Worm (Caenorhabditis elegans) whole organism, L4 larva: ENCODE measurements around the gene daf-10.
A peak's percentile ranks its signal among the peaks of the same experiment; 100 is the strongest.

Experiments
- D1046.2 ChIP-seq: fragments of 200-800 bp; sonication (Bioruptor generic); IDR thresholded peaks from 2 replicates; pipeline ENCODE4 v1.3.6; 2022; ENCODE audit warnings: missing genetic modification characterization, missing compliant biosample characterization
- F10B5.3 ChIP-seq: sonication (generic microtip); optimal IDR thresholded peaks from 2 replicates; lab custom pipeline; 2016; ENCODE audit warnings: mild to moderate bottlenecking, missing genetic modification characterization, missing compliant biosample characterization
- F44E2.7 ChIP-seq: fragments of 200-800 bp; sonication (Bioruptor generic); IDR thresholded peaks from 2 replicates; pipeline ENCODE4 v2.1.2; 2022; ENCODE audit warnings: missing genetic modification characterization, missing compliant biosample characterization
- R02D3.7 ChIP-seq: fragments of 150-350 bp; sonication (generic microtip); optimal IDR thresholded peaks from 3 replicates; lab custom pipeline; 2014; ENCODE audit warnings: missing biosample characterization, missing genetic modification characterization
- T20F7.1 ChIP-seq: fragments of 200-800 bp; sonication (Bioruptor generic); optimal IDR thresholded peaks from 2 replicates; lab custom pipeline; 2018; ENCODE audit warnings: mild to moderate bottlenecking, missing genetic modification characterization, missing compliant biosample characterization
- Y5F2A.4 ChIP-seq: fragments of 200-800 bp; sonication (Bioruptor generic); optimal IDR thresholded peaks from 2 replicates; lab custom pipeline; 2018; ENCODE audit warnings: mild to moderate bottlenecking, missing genetic modification characterization, missing compliant biosample characterization
- Y75B8A.6 ChIP-seq: fragments of 200-800 bp; sonication (Bioruptor generic); IDR thresholded peaks from 2 replicates; pipeline ENCODE4 v1.3.6; 2022; ENCODE audit warnings: missing genetic modification reagents, missing genetic modification characterization, missing compliant biosample characterization
- ZK546.5 ChIP-seq, 2 experiments: sonication (generic microtip); optimal IDR thresholded peaks; 2 replicates each; lab custom pipeline; 2017; ENCODE audit warnings: missing biosample characterization in 2 of 2, missing genetic modification characterization in 2 of 2
- aly-2 ChIP-seq: sonication (generic microtip); optimal IDR thresholded peaks from 2 replicates; lab custom pipeline; 2018; ENCODE audit warnings: missing biosample characterization, missing genetic modification characterization
- ama-1 ChIP-seq: fragments of 150-350 bp; optimal IDR thresholded peaks from 2 replicates; lab custom pipeline; 2014; ENCODE audit warnings: inconsistent platforms, mixed read lengths
- ceh-32 ChIP-seq: sonication (generic microtip); optimal IDR thresholded peaks from 2 replicates; lab custom pipeline; 2016; ENCODE audit warnings: mild to moderate bottlenecking, missing genetic modification characterization, missing compliant biosample characterization; ENCODE audit not compliant: poor library complexity
- daf-12 ChIP-seq: fragments of 150-350 bp; optimal IDR thresholded peaks from 2 replicates; lab custom pipeline; 2014; ENCODE audit warnings: missing biosample characterization, missing genetic modification reagents, missing genetic modification characterization
- daf-16 ChIP-seq, 3 experiments: sonication (generic microtip); optimal IDR thresholded peaks; 2 replicates each; lab custom pipeline; 2016 to 2017; ENCODE audit warnings: missing genetic modification characterization in 3 of 3, missing genetic modification reagents in 3 of 3, mild to moderate bottlenecking in 2 of 3, missing compliant biosample characterization in 2 of 3, missing biosample characterization in 1 of 3, moderate library complexity in 1 of 3
- daf-8 ChIP-seq: fragments of 200-800 bp; sonication (Bioruptor generic); IDR thresholded peaks from 2 replicates; pipeline ENCODE4 v1.3.6; 2022; ENCODE audit warnings: missing genetic modification characterization, missing compliant biosample characterization
- dmd-6 ChIP-seq: fragments of 200-800 bp; sonication (Bioruptor generic); IDR thresholded peaks from 2 replicates; pipeline ENCODE4 v1.3.6; 2022; ENCODE audit warnings: missing genetic modification reagents, missing genetic modification characterization, missing compliant biosample characterization
- dmd-9 ChIP-seq: fragments of 200-800 bp; sonication (Bioruptor generic); IDR thresholded peaks from 2 replicates; pipeline ENCODE4 v1.3.6; 2022; ENCODE audit warnings: missing genetic modification reagents, missing genetic modification characterization, missing compliant biosample characterization
- dpl-1 ChIP-seq: fragments of 150-350 bp; optimal IDR thresholded peaks from 2 replicates; lab custom pipeline; 2014; ENCODE audit warnings: missing biosample characterization, missing genetic modification reagents, missing genetic modification characterization
- dve-1 ChIP-seq: sonication (generic microtip); optimal IDR thresholded peaks from 2 replicates; lab custom pipeline; 2017; ENCODE audit warnings: antibody characterized with exemption, mild to moderate bottlenecking, missing genetic modification characterization, missing compliant biosample characterization; ENCODE audit not compliant: insufficient read depth
- egl-27 ChIP-seq: sonication (generic microtip); optimal IDR thresholded peaks from 3 replicates; lab custom pipeline; 2017; ENCODE audit warnings: missing biosample characterization, missing genetic modification reagents, missing genetic modification characterization
- fkh-10 ChIP-seq: fragments of 150-350 bp; optimal IDR thresholded peaks from 2 replicates; lab custom pipeline; 2014; ENCODE audit warnings: missing biosample characterization, missing genetic modification reagents, missing genetic modification characterization
- hlh-30 ChIP-seq: sonication (generic microtip); optimal IDR thresholded peaks from 2 replicates; lab custom pipeline; 2017; ENCODE audit warnings: antibody characterized with exemption, mild to moderate bottlenecking, missing genetic modification characterization, missing compliant biosample characterization; ENCODE audit not compliant: insufficient read depth
- lim-7 ChIP-seq: fragments of 200-800 bp; sonication (Bioruptor generic); IDR thresholded peaks from 2 replicates; pipeline ENCODE4 v1.3.6; 2022; ENCODE audit warnings: missing genetic modification characterization, missing compliant biosample characterization
- lin-15B ChIP-seq: fragments of 150-350 bp; sonication (generic microtip); optimal IDR thresholded peaks from 3 replicates; lab custom pipeline; 2014; ENCODE audit warnings: missing biosample characterization, missing genetic modification characterization
- lin-39 ChIP-seq: fragments of 150-350 bp; optimal IDR thresholded peaks from 2 replicates; lab custom pipeline; 2014; ENCODE audit warnings: missing biosample characterization, missing genetic modification reagents, missing genetic modification characterization
- lsy-2 ChIP-seq, 2 experiments: fragments of 150-350 bp in 1 of 2; sonication (generic microtip) in 1 of 2; optimal IDR thresholded peaks; 2 replicates each; lab custom pipeline; 2014 to 2017; ENCODE audit warnings: missing biosample characterization in 2 of 2, missing genetic modification characterization in 2 of 2
- mdl-1 ChIP-seq, 2 experiments: fragments of 150-350 bp in 1 of 2; sonication (generic microtip) in 1 of 2; optimal IDR thresholded peaks; 2 replicates each; lab custom pipeline; 2014 to 2017; ENCODE audit warnings: missing biosample characterization in 2 of 2, missing genetic modification characterization in 2 of 2
- mep-1 ChIP-seq: fragments of 150-350 bp; sonication (generic microtip); optimal IDR thresholded peaks from 3 replicates; lab custom pipeline; 2014; ENCODE audit warnings: missing biosample characterization, missing genetic modification characterization
- nhr-28 ChIP-seq: fragments of 150-350 bp; optimal IDR thresholded peaks from 2 replicates; lab custom pipeline; 2014; ENCODE audit warnings: missing biosample characterization, missing genetic modification characterization
- nhr-42 ChIP-seq: fragments of 200-800 bp; sonication (Bioruptor generic); IDR thresholded peaks from 2 replicates; pipeline ENCODE4 v1.3.6; 2022; ENCODE audit warnings: missing genetic modification characterization, missing compliant biosample characterization
- nhr-6 ChIP-seq: fragments of 150-350 bp; optimal IDR thresholded peaks from 2 replicates; lab custom pipeline; 2014; ENCODE audit warnings: missing biosample characterization, missing genetic modification characterization
- nhr-77 ChIP-seq: fragments of 150-350 bp; optimal IDR thresholded peaks from 2 replicates; lab custom pipeline; 2014; ENCODE audit warnings: missing biosample characterization, missing genetic modification characterization
- php-3 ChIP-seq: fragments of 200-800 bp; sonication (Bioruptor generic); IDR thresholded peaks from 2 replicates; pipeline ENCODE4 v1.3.6; 2022; ENCODE audit warnings: missing genetic modification reagents, missing genetic modification characterization, missing compliant biosample characterization
- pqm-1 ChIP-seq: sonication (generic microtip); optimal IDR thresholded peaks from 2 replicates; lab custom pipeline; 2017; ENCODE audit warnings: missing biosample characterization, missing genetic modification characterization
- saeg-2 ChIP-seq: fragments of 200-800 bp; sonication (Bioruptor generic); IDR thresholded peaks from 2 replicates; pipeline ENCODE4 v1.3.6; 2022; ENCODE audit warnings: missing genetic modification reagents, missing genetic modification characterization, missing compliant biosample characterization
- sdz-12 ChIP-seq: fragments of 200-800 bp; sonication (Bioruptor generic); optimal IDR thresholded peaks from 2 replicates; lab custom pipeline; 2018; ENCODE audit warnings: mild to moderate bottlenecking, missing genetic modification characterization, missing compliant biosample characterization
- snpc-4 ChIP-seq: fragments of 150-350 bp; optimal IDR thresholded peaks from 2 replicates; lab custom pipeline; 2014; ENCODE audit warnings: missing biosample characterization, missing genetic modification characterization
- spr-1 ChIP-seq: sonication (generic microtip); optimal IDR thresholded peaks from 2 replicates; lab custom pipeline; 2016; ENCODE audit warnings: mild to moderate bottlenecking, missing genetic modification characterization, missing compliant biosample characterization
- spr-3 ChIP-seq: fragments of 200-800 bp; sonication (Bioruptor generic); optimal IDR thresholded peaks from 2 replicates; lab custom pipeline; 2018; ENCODE audit warnings: mild to moderate bottlenecking, missing genetic modification characterization, missing compliant biosample characterization
- tag-97 ChIP-seq: fragments of 200-800 bp; sonication (Bioruptor generic); IDR thresholded peaks from 2 replicates; pipeline ENCODE4 v1.3.6; 2022; ENCODE audit warnings: missing genetic modification characterization, missing compliant biosample characterization
- vab-7 ChIP-seq: fragments of 200-800 bp; sonication (Bioruptor generic); IDR thresholded peaks from 2 replicates; pipeline ENCODE4 v1.3.6; 2022; ENCODE audit warnings: missing genetic modification reagents, missing genetic modification characterization, missing compliant biosample characterization
- zfp-2 ChIP-seq: sonication (generic microtip); optimal IDR thresholded peaks from 2 replicates; lab custom pipeline; 2016; ENCODE audit warnings: mild to moderate bottlenecking, missing genetic modification characterization, missing compliant biosample characterization
- ztf-11 ChIP-seq: fragments of 150-350 bp; optimal IDR thresholded peaks from 2 replicates; lab custom pipeline; 2014; ENCODE audit warnings: missing biosample characterization, missing genetic modification characterization
- ztf-7 ChIP-seq: fragments of 150-350 bp; optimal IDR thresholded peaks from 2 replicates; lab custom pipeline; 2014; ENCODE audit warnings: missing biosample characterization, missing genetic modification characterization

The daf-10 gene

DNA sequence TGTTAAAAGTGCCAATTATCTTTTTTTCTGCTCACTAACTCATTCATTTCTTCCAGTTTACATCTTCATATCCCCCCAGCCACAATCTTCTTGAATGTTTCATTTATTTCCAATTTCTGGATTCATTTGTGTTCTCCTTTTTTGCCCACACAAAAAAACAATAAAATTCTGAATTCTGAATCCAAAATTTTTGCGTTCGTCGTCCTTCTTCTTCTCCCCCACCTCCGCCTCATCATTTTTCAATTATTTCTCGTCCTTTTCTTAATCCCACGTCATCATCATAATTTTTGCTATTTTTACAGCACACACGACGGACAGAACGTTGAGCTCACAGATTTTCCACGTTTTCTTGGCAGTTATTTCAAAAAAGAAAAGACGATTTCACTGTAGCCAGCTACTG is 38.5 kb upstream of the daf-10 start, which contains the start of gene C07C7.1:
Gene C07C7.1 (plus strand): TSS at position 301 of the 400 bp plus-strand sequence.
- TF ChIP-seq ama-1 (lab: Kevin White, UChicago), result no peak

DNA sequence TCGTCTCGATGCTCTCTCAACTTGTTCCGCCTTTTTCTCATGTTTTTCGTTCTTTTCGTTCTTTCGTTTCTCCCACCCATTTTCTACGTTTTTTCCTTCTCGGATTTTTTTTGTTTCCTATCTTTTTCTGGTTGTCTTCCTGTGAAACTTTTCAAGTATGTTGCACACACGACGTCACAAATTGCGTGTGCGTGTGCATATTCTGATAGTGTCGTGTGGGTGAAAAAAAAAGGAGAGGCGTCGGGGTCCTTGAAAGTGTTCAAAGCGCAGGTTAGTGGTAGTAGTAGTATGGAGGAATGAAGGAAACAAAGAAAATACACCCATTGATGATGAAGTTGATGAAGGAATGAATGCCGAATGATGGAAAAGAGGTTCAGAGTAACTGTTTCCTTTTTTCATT is 23.8 kb upstream of the daf-10 start:
- TF ChIP-seq zfp-2, result no peak
- no peak for TF ChIP-seq nhr-28
- TF ChIP-seq ZK546.5 (tag; optimal IDR thresholded peaks at IDR 0.05; lab: Kevin White, UChicago), result no peak
- peak; percentile 75 for TF ChIP-seq fkh-10 (GFP tag; lab: Kevin White, UChicago)
- TF ChIP-seq nhr-6 (tag; lab: Kevin White, UChicago), result no peak
- TF ChIP-seq ceh-32 (tag; lab: Kevin White, UChicago), result no peak
- no peak for TF ChIP-seq Y5F2A.4 (GFP tag; lab: Kevin White, UChicago)
- TF ChIP-seq lsy-2 (tag; optimal IDR thresholded peaks at IDR 0.05; lab: Kevin White, UChicago), result no peak

DNA sequence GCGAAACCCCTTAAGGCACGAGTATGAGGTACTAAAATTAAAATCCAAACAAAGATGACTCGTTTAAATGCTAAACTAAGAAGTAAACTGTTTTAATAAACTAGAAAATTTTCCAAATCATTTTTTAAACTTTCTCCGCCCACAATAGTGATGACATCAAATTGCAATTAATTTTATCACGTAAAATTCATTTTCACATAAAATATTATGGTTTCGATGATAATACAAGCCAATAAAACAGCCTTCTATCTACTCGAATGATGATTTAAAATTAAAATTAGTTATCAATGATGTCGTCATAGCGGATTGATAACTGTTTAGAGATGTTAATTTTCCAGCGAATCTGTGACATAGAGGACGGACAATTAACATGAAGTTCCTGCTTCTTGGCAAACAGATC is 19.7 kb upstream of the daf-10 start, which contains the start of gene C07C7.3:
Gene C07C7.3 (plus strand): TSS at position 371 of the 400 bp plus-strand sequence.
- TF ChIP-seq php-3 (peak; percentile 97), lsy-2 (tag; optimal IDR thresholded peaks at IDR 0.05; lab: Kevin White, UChicago) (no peak), pqm-1 (peak; percentile 31), spr-1 (tag; lab: Kevin White, UChicago) (no peak), daf-16 (GFP tag; optimal IDR thresholded peaks at IDR 0.05; lab: Kevin White, UChicago) (no peak), daf-16 (tag; optimal IDR thresholded peaks at IDR 0.05; lab: Kevin White, UChicago) (peak; percentile 53), nhr-6 (tag; lab: Kevin White, UChicago) (no peak)

DNA sequence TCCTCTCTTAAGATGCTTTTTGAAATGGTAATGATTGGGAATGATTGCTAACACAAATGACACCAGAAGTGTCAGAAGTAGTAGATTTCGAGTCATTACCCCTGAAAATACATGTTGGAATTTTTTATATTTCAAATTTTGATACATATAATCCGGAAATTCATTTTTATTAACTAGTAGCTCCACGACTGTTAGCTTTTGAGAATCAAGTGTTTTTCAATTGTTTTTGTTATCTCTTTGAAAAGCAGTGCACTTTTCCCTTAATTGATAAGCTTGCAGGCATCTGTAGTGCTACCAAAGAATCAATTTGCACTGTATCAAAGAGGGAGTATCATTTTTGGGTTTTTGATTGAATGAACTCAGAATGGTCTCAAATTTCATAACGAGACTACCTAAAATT is 19.0 kb upstream of the daf-10 start, which contains the start of gene pcp-2:
Gene pcp-2 (minus strand): TSS at position 101 of the 400 bp plus-strand sequence.
- TF ChIP-seq pqm-1 (no peak), tag-97 (GFP tag; lab: Robert Waterston, UW) (no peak), nhr-42 (no peak), snpc-4 (tag; lab: Kevin White, UChicago) (no peak), saeg-2 (no peak), D1046.2 (GFP tag; lab: Robert Waterston, UW) (no peak), fkh-10 (GFP tag; lab: Kevin White, UChicago) (no peak), spr-3 (no peak), lin-39 (tag; lab: Kevin White, UChicago) (no peak), spr-1 (tag; lab: Kevin White, UChicago) (no peak), lim-7 (GFP tag; lab: Robert Waterston, UW) (no peak), dpl-1 (GFP tag; lab: Kevin White, UChicago) (no peak), daf-8 (GFP tag; lab: Robert Waterston, UW) (no peak)

DNA sequence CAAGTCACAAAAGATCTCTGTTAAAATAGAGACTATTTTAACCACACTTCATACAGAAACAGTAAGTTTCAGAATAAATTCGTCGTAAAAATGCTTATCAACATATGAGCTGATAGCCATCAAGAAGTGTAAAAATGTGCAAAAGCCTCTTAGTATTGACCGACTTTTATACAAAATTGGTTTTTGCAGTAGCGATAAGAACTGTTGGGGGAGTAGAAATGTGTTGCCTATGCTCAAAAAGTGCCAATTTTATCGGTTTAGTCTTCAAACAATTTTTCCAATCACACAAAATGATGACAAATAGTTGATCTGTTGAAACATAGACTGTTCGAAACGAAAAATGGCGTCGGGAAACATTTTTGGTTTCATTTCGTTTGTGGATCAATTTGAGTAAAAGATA is 13.9 kb upstream of the daf-10 start:
- no peak for TF ChIP-seq ZK546.5 (tag; optimal IDR thresholded peaks at IDR 0.05; lab: Kevin White, UChicago)
- no peak for TF ChIP-seq F44E2.7 (GFP tag; lab: Robert Waterston, UW)
- TF ChIP-seq ztf-11 (tag; lab: Kevin White, UChicago), result no peak
- TF ChIP-seq daf-12, result no peak
- TF ChIP-seq spr-3, result no peak
- no peak for TF ChIP-seq vab-7 (GFP tag; lab: Robert Waterston, UW)
- TF ChIP-seq lin-15B (tag; lab: Kevin White, UChicago), result no peak
- TF ChIP-seq daf-16 (GFP tag; optimal IDR thresholded peaks at IDR 0.05; lab: Kevin White, UChicago), result no peak
- peak; percentile 93 for TF ChIP-seq daf-16 (tag; optimal IDR thresholded peaks at IDR 0.05; lab: Kevin White, UChicago)
- no peak for TF ChIP-seq F10B5.3 (tag; lab: Kevin White, UChicago)
- peak; percentile 84 for TF ChIP-seq php-3
- TF ChIP-seq dmd-9 (GFP tag; lab: Robert Waterston, UW), result no peak
- no peak for TF ChIP-seq dve-1 (tag; lab: Kevin White, UChicago)
- no peak for TF ChIP-seq aly-2
- TF ChIP-seq ceh-32 (tag; lab: Kevin White, UChicago), result no peak
- no peak for TF ChIP-seq egl-27
- TF ChIP-seq daf-8 (GFP tag; lab: Robert Waterston, UW), result no peak
- no peak for TF ChIP-seq ztf-7
- no peak for TF ChIP-seq zfp-2
- no peak for TF ChIP-seq R02D3.7
- peak; percentile 57 for TF ChIP-seq nhr-77 (tag; lab: Kevin White, UChicago)
- TF ChIP-seq nhr-28, result peak; percentile 79
- peak; percentile 96 for TF ChIP-seq dmd-6 (GFP tag; lab: Robert Waterston, UW)
- TF ChIP-seq mep-1 (tag; lab: Kevin White, UChicago), result no peak
- no peak for TF ChIP-seq hlh-30 (tag; lab: Kevin White, UChicago)
- no peak for TF ChIP-seq sdz-12 (GFP tag; lab: Kevin White, UChicago)
- no peak for TF ChIP-seq T20F7.1 (GFP tag; lab: Kevin White, UChicago)
- TF ChIP-seq Y75B8A.6 (GFP tag; lab: Robert Waterston, UW), result no peak
- no peak for TF ChIP-seq mdl-1 (tag; optimal IDR thresholded peaks at IDR 0.05; lab: Kevin White, UChicago)
